Worm (Caenorhabditis elegans) whole organism, L4 larva: ENCODE data around the gene ssr-2.
A peak's percentile ranks its signal among the peaks of the same experiment; 100 is the strongest.

ENCODE experiments used
- F49E8.2 ChIP-seq: sonication (generic microtip); optimal IDR thresholded peaks from 2 replicates; lab custom pipeline; 2016; ENCODE audit warnings: missing compliant biosample characterization, mild to moderate bottlenecking, missing genetic modification characterization, borderline replicate concordance
- T20F7.1 ChIP-seq: fragments of 200-800 bp; sonication (Bioruptor generic); optimal IDR thresholded peaks from 2 replicates; lab custom pipeline; 2018; ENCODE audit warnings: mild to moderate bottlenecking, missing genetic modification characterization, missing compliant biosample characterization
- Y75B8A.6 ChIP-seq: fragments of 200-800 bp; sonication (Bioruptor generic); IDR thresholded peaks from 2 replicates; pipeline ENCODE4 v1.3.6; 2022; ENCODE audit warnings: missing genetic modification reagents, missing genetic modification characterization, missing compliant biosample characterization
- ZK337.2 ChIP-seq: fragments of 200-800 bp; sonication (Bioruptor generic); IDR thresholded peaks from 2 replicates; pipeline ENCODE4 v1.3.6; 2022; ENCODE audit warnings: missing genetic modification reagents, missing genetic modification characterization, missing compliant biosample characterization
- ZK546.5 ChIP-seq, 2 experiments: sonication (generic microtip); optimal IDR thresholded peaks; 2 replicates each; lab custom pipeline; 2017; ENCODE audit warnings: missing biosample characterization in 2 of 2, missing genetic modification characterization in 2 of 2
- aha-1 ChIP-seq: fragments of 150-350 bp; peaks from one replicate; lab custom pipeline; 2014; ENCODE audit warnings: missing biosample characterization, missing genetic modification characterization
- arid-1 ChIP-seq: fragments of 200-800 bp; sonication (Bioruptor generic); conservative IDR thresholded peaks from 2 replicates; pipeline ENCODE4 v1.3.6; 2022; ENCODE audit warnings: missing genetic modification reagents, missing genetic modification characterization, missing compliant biosample characterization
- attf-4 ChIP-seq: sonication (generic microtip); optimal IDR thresholded peaks from 3 replicates; lab custom pipeline; 2017; ENCODE audit warnings: missing biosample characterization, missing genetic modification characterization
- ceh-20 ChIP-seq: fragments of 200-800 bp; sonication (Bioruptor generic); IDR thresholded peaks from 2 replicates; pipeline ENCODE4 v1.3.6; 2022; ENCODE audit warnings: missing genetic modification reagents, missing genetic modification characterization, missing compliant biosample characterization
- ceh-28 ChIP-seq: fragments of 150-350 bp; optimal IDR thresholded peaks from 2 replicates; lab custom pipeline; 2014; ENCODE audit warnings: missing biosample characterization, missing genetic modification reagents, missing genetic modification characterization
- ceh-44 ChIP-seq: fragments of 200-800 bp; sonication (Bioruptor generic); IDR thresholded peaks from 2 replicates; pipeline ENCODE4 v1.3.6; 2022; ENCODE audit warnings: missing genetic modification reagents, missing genetic modification characterization, missing compliant biosample characterization
- ceh-62 ChIP-seq: sonication (generic microtip); optimal IDR thresholded peaks from 2 replicates; lab custom pipeline; 2017; ENCODE audit warnings: missing biosample characterization, missing genetic modification characterization
- ces-1 ChIP-seq: fragments of 150-350 bp; sonication (generic microtip); optimal IDR thresholded peaks from 4 replicates; lab custom pipeline; 2014; ENCODE audit warnings: missing biosample characterization, missing genetic modification reagents, missing genetic modification characterization
- ctbp-1 ChIP-seq: fragments of 200-800 bp; sonication (Bioruptor generic); IDR thresholded peaks from 2 replicates; pipeline ENCODE4 v1.3.6; 2022; ENCODE audit warnings: missing genetic modification reagents, missing genetic modification characterization, missing compliant biosample characterization
- daf-8 ChIP-seq: fragments of 200-800 bp; sonication (Bioruptor generic); IDR thresholded peaks from 2 replicates; pipeline ENCODE4 v1.3.6; 2022; ENCODE audit warnings: missing genetic modification characterization, missing compliant biosample characterization
- dmd-6 ChIP-seq: fragments of 200-800 bp; sonication (Bioruptor generic); IDR thresholded peaks from 2 replicates; pipeline ENCODE4 v1.3.6; 2022; ENCODE audit warnings: missing genetic modification reagents, missing genetic modification characterization, missing compliant biosample characterization
- dmd-9 ChIP-seq: fragments of 200-800 bp; sonication (Bioruptor generic); IDR thresholded peaks from 2 replicates; pipeline ENCODE4 v1.3.6; 2022; ENCODE audit warnings: missing genetic modification reagents, missing genetic modification characterization, missing compliant biosample characterization
- duxl-1 ChIP-seq: sonication (generic microtip); optimal IDR thresholded peaks from 2 replicates; lab custom pipeline; 2016; ENCODE audit warnings: mild to moderate bottlenecking, missing genetic modification characterization, moderate library complexity, missing compliant biosample characterization; ENCODE audit not compliant: poor library complexity
- fkh-10 ChIP-seq: fragments of 150-350 bp; optimal IDR thresholded peaks from 2 replicates; lab custom pipeline; 2014; ENCODE audit warnings: missing biosample characterization, missing genetic modification reagents, missing genetic modification characterization
- fos-1 ChIP-seq: fragments of 150-350 bp; optimal IDR thresholded peaks from 2 replicates; lab custom pipeline; 2014; ENCODE audit warnings: missing biosample characterization, missing genetic modification characterization
- hif-1 ChIP-seq, 2 experiments: sonication (generic microtip); optimal IDR thresholded peaks; 2 replicates each; lab custom pipeline; 2016 to 2017; ENCODE audit warnings: missing compliant biosample characterization in 2 of 2, missing genetic modification characterization in 2 of 2, missing genetic modification reagents in 2 of 2, missing genotype in 2 of 2, mild to moderate bottlenecking in 1 of 2
- hlh-11 ChIP-seq: fragments of 200-800 bp; sonication (Bioruptor generic); optimal IDR thresholded peaks from 2 replicates; lab custom pipeline; 2018; ENCODE audit warnings: mild to moderate bottlenecking, missing genetic modification characterization, missing compliant biosample characterization
- hmg-1.1 ChIP-seq: fragments of 200-800 bp; sonication (Bioruptor generic); IDR thresholded peaks from 2 replicates; pipeline ENCODE4 v1.3.6; 2022; ENCODE audit warnings: missing genetic modification reagents, missing genetic modification characterization, missing compliant biosample characterization
- lim-7 ChIP-seq: fragments of 200-800 bp; sonication (Bioruptor generic); IDR thresholded peaks from 2 replicates; pipeline ENCODE4 v1.3.6; 2022; ENCODE audit warnings: missing genetic modification characterization, missing compliant biosample characterization
- lin-13 ChIP-seq: fragments of 150-350 bp; optimal IDR thresholded peaks from 2 replicates; lab custom pipeline; 2014; ENCODE audit warnings: missing biosample characterization, missing genetic modification reagents, missing genetic modification characterization
- lin-38 ChIP-seq: fragments of 200-800 bp; sonication (Bioruptor generic); IDR thresholded peaks from 2 replicates; pipeline ENCODE4 v1.3.6; 2022; ENCODE audit warnings: missing genetic modification reagents, missing genetic modification characterization, missing compliant biosample characterization
- lir-3 ChIP-seq: sonication (generic microtip); optimal IDR thresholded peaks from 2 replicates; lab custom pipeline; 2016; ENCODE audit warnings: mild to moderate bottlenecking, missing genetic modification characterization, missing compliant biosample characterization
- mdl-1 ChIP-seq, 2 experiments: fragments of 150-350 bp in 1 of 2; sonication (generic microtip) in 1 of 2; optimal IDR thresholded peaks; 2 replicates each; lab custom pipeline; 2014 to 2017; ENCODE audit warnings: missing biosample characterization in 2 of 2, missing genetic modification characterization in 2 of 2
- mep-1 ChIP-seq: fragments of 150-350 bp; sonication (generic microtip); optimal IDR thresholded peaks from 3 replicates; lab custom pipeline; 2014; ENCODE audit warnings: missing biosample characterization, missing genetic modification characterization
- mes-2 ChIP-seq: sonication (generic microtip); optimal IDR thresholded peaks from 2 replicates; lab custom pipeline; 2016; ENCODE audit warnings: missing genotype, mild to moderate bottlenecking, missing genetic modification characterization, missing compliant biosample characterization; ENCODE audit not compliant: poor library complexity, severe bottlenecking
- mxl-2 ChIP-seq: fragments of 200-800 bp; sonication (Bioruptor generic); conservative IDR thresholded peaks from 2 replicates; pipeline ENCODE4 v1.3.6; 2022; ENCODE audit warnings: missing genetic modification reagents, missing genetic modification characterization, missing compliant biosample characterization
- mxl-3 ChIP-seq: fragments of 200-800 bp; sonication (Bioruptor generic); optimal IDR thresholded peaks from 2 replicates; lab custom pipeline; 2018; ENCODE audit warnings: mild to moderate bottlenecking, missing genetic modification characterization, missing compliant biosample characterization
- nhr-102 ChIP-seq: sonication (generic microtip); optimal IDR thresholded peaks from 2 replicates; lab custom pipeline; 2016; ENCODE audit warnings: mild to moderate bottlenecking, missing genetic modification characterization, moderate library complexity, missing compliant biosample characterization
- nhr-28 ChIP-seq: fragments of 150-350 bp; optimal IDR thresholded peaks from 2 replicates; lab custom pipeline; 2014; ENCODE audit warnings: missing biosample characterization, missing genetic modification characterization
- nhr-41 ChIP-seq: fragments of 200-800 bp; sonication (Bioruptor generic); IDR thresholded peaks from 2 replicates; pipeline ENCODE4 v1.3.6; 2022; ENCODE audit warnings: missing genetic modification reagents, missing genetic modification characterization, missing compliant biosample characterization
- nhr-42 ChIP-seq: fragments of 200-800 bp; sonication (Bioruptor generic); IDR thresholded peaks from 2 replicates; pipeline ENCODE4 v1.3.6; 2022; ENCODE audit warnings: missing genetic modification characterization, missing compliant biosample characterization
- nhr-48 ChIP-seq: sonication (generic microtip); optimal IDR thresholded peaks from 2 replicates; lab custom pipeline; 2016; ENCODE audit warnings: mild to moderate bottlenecking, missing genetic modification characterization, missing compliant biosample characterization
- nhr-77 ChIP-seq: fragments of 150-350 bp; optimal IDR thresholded peaks from 2 replicates; lab custom pipeline; 2014; ENCODE audit warnings: missing biosample characterization, missing genetic modification characterization
- php-3 ChIP-seq: fragments of 200-800 bp; sonication (Bioruptor generic); IDR thresholded peaks from 2 replicates; pipeline ENCODE4 v1.3.6; 2022; ENCODE audit warnings: missing genetic modification reagents, missing genetic modification characterization, missing compliant biosample characterization
- pqm-1 ChIP-seq: sonication (generic microtip); optimal IDR thresholded peaks from 2 replicates; lab custom pipeline; 2017; ENCODE audit warnings: missing biosample characterization, missing genetic modification characterization
- rbr-2 ChIP-seq: sonication (generic microtip); optimal IDR thresholded peaks from 2 replicates; lab custom pipeline; 2016; ENCODE audit warnings: missing genotype, missing genetic modification characterization, missing compliant biosample characterization
- saeg-2 ChIP-seq: fragments of 200-800 bp; sonication (Bioruptor generic); IDR thresholded peaks from 2 replicates; pipeline ENCODE4 v1.3.6; 2022; ENCODE audit warnings: missing genetic modification reagents, missing genetic modification characterization, missing compliant biosample characterization
- snpc-4 ChIP-seq: fragments of 150-350 bp; optimal IDR thresholded peaks from 2 replicates; lab custom pipeline; 2014; ENCODE audit warnings: missing biosample characterization, missing genetic modification characterization
- tra-1 ChIP-seq: fragments of 200-800 bp; sonication (Bioruptor generic); IDR thresholded peaks from 2 replicates; pipeline ENCODE4 v1.3.6; 2022; ENCODE audit warnings: missing genetic modification reagents, missing genetic modification characterization, missing compliant biosample characterization
- unc-130 ChIP-seq: sonication (generic microtip); optimal IDR thresholded peaks from 2 replicates; lab custom pipeline; 2016; ENCODE audit warnings: missing genetic modification reagents, missing genetic modification characterization, missing compliant biosample characterization
- vab-7 ChIP-seq: fragments of 200-800 bp; sonication (Bioruptor generic); IDR thresholded peaks from 2 replicates; pipeline ENCODE4 v1.3.6; 2022; ENCODE audit warnings: missing genetic modification reagents, missing genetic modification characterization, missing compliant biosample characterization
- zag-1 ChIP-seq: fragments of 150-350 bp; optimal IDR thresholded peaks from 2 replicates; lab custom pipeline; 2014; ENCODE audit warnings: missing biosample characterization, missing genetic modification characterization
- zfp-2 ChIP-seq: sonication (generic microtip); optimal IDR thresholded peaks from 2 replicates; lab custom pipeline; 2016; ENCODE audit warnings: mild to moderate bottlenecking, missing genetic modification characterization, missing compliant biosample characterization
- ztf-11 ChIP-seq: fragments of 150-350 bp; optimal IDR thresholded peaks from 2 replicates; lab custom pipeline; 2014; ENCODE audit warnings: missing biosample characterization, missing genetic modification characterization

Gene ssr-2

DNA sequence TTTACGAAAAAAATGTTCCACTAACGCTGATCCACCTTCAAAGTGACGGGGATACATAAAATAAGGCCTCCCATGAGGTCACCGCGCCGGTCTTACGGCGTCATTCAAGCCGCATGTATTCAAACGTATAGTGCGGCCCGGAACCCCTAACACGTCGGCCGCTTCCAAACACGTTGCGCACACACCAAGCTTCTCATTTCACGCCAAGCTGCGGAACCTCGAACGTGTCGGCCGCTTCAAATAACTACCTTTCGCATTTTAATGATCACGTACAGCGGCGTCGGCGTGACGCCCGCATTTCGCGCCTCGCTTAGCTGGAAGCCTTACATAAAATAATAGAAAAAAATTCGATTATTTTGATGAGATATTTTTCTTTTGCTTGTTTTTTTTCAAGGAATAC lies 16.0 kb upstream of the ssr-2 start (continued):
- no peak for TF ChIP-seq Y75B8A.6
- no peak for TF ChIP-seq nhr-42 (GFP tag; lab: Robert Waterston, UW)
- TF ChIP-seq lim-7 (GFP tag; lab: Robert Waterston, UW) = 0 out of 2 replicates have a peak, but pooled peaks have one; percentile 23
- TF ChIP-seq mdl-1 (tag; optimal IDR thresholded peaks at IDR 0.05; lab: Kevin White, UChicago) = no peak
- no peak for TF ChIP-seq saeg-2 (GFP tag; lab: Robert Waterston, UW)
- TF ChIP-seq mep-1 = no peak
- peak; percentile 72 for TF ChIP-seq snpc-4 (tag; lab: Kevin White, UChicago)
- TF ChIP-seq ZK337.2 = no peak
- no peak for TF ChIP-seq nhr-28
- no peak for TF ChIP-seq hmg-1.1 (GFP tag; lab: Robert Waterston, UW)
- no peak for TF ChIP-seq fkh-10 (GFP tag; lab: Kevin White, UChicago)
- no peak for TF ChIP-seq attf-4 (tag; lab: Kevin White, UChicago)
- no peak for TF ChIP-seq nhr-41 (GFP tag; lab: Robert Waterston, UW)
- peak in 1 of 2 experiments; percentile 28 for TF ChIP-seq hif-1 (tag; optimal IDR thresholded peaks at IDR 0.05; lab: Kevin White, UChicago)
- no peak for TF ChIP-seq arid-1 (GFP tag; lab: Robert Waterston, UW)
- TF ChIP-seq ceh-62 = no peak
- peak; percentile 12 for TF ChIP-seq nhr-102 (tag; lab: Kevin White, UChicago)
- peak; percentile 31 for TF ChIP-seq hlh-11 (tag; lab: Kevin White, UChicago)
- no peak for TF ChIP-seq pqm-1 (tag; lab: Kevin White, UChicago)
- TF ChIP-seq mxl-2 (GFP tag; lab: Robert Waterston, UW) = no peak
- TF ChIP-seq daf-8 (GFP tag; lab: Robert Waterston, UW) = no peak

DNA sequence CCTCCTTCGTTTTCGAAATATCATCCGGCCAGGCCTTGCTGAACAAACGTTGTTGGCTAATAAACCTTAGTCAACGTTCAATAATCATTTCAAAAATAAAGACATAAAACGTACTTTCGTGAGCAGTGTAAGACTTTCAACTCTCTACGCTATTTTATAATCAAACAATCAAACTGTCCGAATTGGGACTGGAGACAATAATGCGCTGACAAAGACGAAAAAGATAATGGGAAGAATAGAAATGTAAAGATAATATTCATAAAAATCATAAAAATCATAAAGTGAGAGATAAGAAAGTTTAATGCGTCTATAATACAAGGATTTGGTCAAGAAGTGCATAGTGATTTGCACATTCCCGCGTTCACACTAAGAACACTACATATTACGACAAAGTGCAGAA lies 14.2 kb upstream of the ssr-2 start:
- no peak for TF ChIP-seq vab-7 (GFP tag; lab: Robert Waterston, UW)
- no peak for TF ChIP-seq dmd-9 (GFP tag; lab: Robert Waterston, UW)
- TF ChIP-seq unc-130 (GFP tag; lab: Kevin White, UChicago) = no peak
- no peak for TF ChIP-seq nhr-28
- TF ChIP-seq duxl-1 = no peak
- peak; percentile 79 for TF ChIP-seq pqm-1 (tag; lab: Kevin White, UChicago)
- no peak for TF ChIP-seq ctbp-1 (GFP tag; lab: Robert Waterston, UW)
- TF ChIP-seq saeg-2 (GFP tag; lab: Robert Waterston, UW) = no peak
- peak; percentile 30 for TF ChIP-seq nhr-48 (tag; lab: Kevin White, UChicago)
- no peak for TF ChIP-seq ZK546.5 (tag; optimal IDR thresholded peaks at IDR 0.05; lab: Kevin White, UChicago)
- no peak for TF ChIP-seq ceh-44 (GFP tag; lab: Robert Waterston, UW)
- no peak for TF ChIP-seq lin-38
- TF ChIP-seq nhr-41 (GFP tag; lab: Robert Waterston, UW) = no peak
- TF ChIP-seq ceh-62 = no peak
- TF ChIP-seq tra-1 (GFP tag; lab: Robert Waterston, UW) = no peak
- TF ChIP-seq snpc-4 (tag; lab: Kevin White, UChicago) = no peak
- no peak for TF ChIP-seq lim-7 (GFP tag; lab: Robert Waterston, UW)
- no peak for TF ChIP-seq daf-8 (GFP tag; lab: Robert Waterston, UW)
- no peak for TF ChIP-seq rbr-2 (tag; lab: Kevin White, UChicago)
- no peak for TF ChIP-seq T20F7.1 (GFP tag; lab: Kevin White, UChicago)
- no peak for TF ChIP-seq zag-1 (tag; lab: Kevin White, UChicago)
- no peak for TF ChIP-seq ztf-11 (tag; lab: Kevin White, UChicago)
- no peak for TF ChIP-seq lin-13
- TF ChIP-seq dmd-6 (GFP tag; lab: Robert Waterston, UW) = peak; percentile 41; the same call in 1 of the 2 replicates
- no peak for TF ChIP-seq mxl-2 (GFP tag; lab: Robert Waterston, UW)
- TF ChIP-seq ceh-20 (GFP tag; lab: Robert Waterston, UW) = no peak
- no peak for TF ChIP-seq hmg-1.1 (GFP tag; lab: Robert Waterston, UW)
- no peak for TF ChIP-seq fos-1
- no peak for TF ChIP-seq zfp-2 (tag; lab: Kevin White, UChicago)
- no peak for TF ChIP-seq ceh-28
- no peak for TF ChIP-seq F49E8.2 (tag; lab: Kevin White, UChicago)
- no peak for TF ChIP-seq nhr-77 (tag; lab: Kevin White, UChicago)
- TF ChIP-seq lir-3 (tag; lab: Kevin White, UChicago) = no peak
- TF ChIP-seq Y75B8A.6 = no peak
- peak; percentile 2 for TF ChIP-seq mes-2 (tag; lab: Kevin White, UChicago)
- TF ChIP-seq aha-1 (tag; lab: Kevin White, UChicago) = no peak
- TF ChIP-seq fkh-10 (GFP tag; lab: Kevin White, UChicago) = no peak
- no peak for TF ChIP-seq mxl-3 (GFP tag; lab: Kevin White, UChicago)
- TF ChIP-seq php-3 (GFP tag; lab: Robert Waterston, UW) = peak; percentile 87
- TF ChIP-seq ces-1 (GFP tag; lab: Kevin White, UChicago) = no peak
